Fruit fly (Drosophila melanogaster) Kc167 (cell line): ENCODE measurements around the gene CG11248.

Experiments used
- Myc ChIP-seq: fragments of >200 bp; optimal IDR thresholded peaks from 2 replicates; lab custom pipeline; 2017; ENCODE audit warnings: missing external identifiers
- Sin3A ChIP-seq: fragments of >200 bp; optimal IDR thresholded peaks from 2 replicates; lab custom pipeline; 2018; ENCODE audit warnings: missing external identifiers
- h ChIP-seq: fragments of >200 bp; optimal IDR thresholded peaks from 3 replicates; lab custom pipeline; 2018; ENCODE audit warnings: missing external identifiers
- insv ChIP-seq: fragments of >200 bp; optimal IDR thresholded peaks from 3 replicates; lab custom pipeline; 2018; ENCODE audit warnings: missing external identifiers
- psq ChIP-seq: fragments of >200 bp; optimal IDR thresholded peaks from 2 replicates; lab custom pipeline; 2017; ENCODE audit warnings: missing external identifiers
- ttk ChIP-seq: sonication (Bioruptor generic); optimal IDR thresholded peaks from 2 replicates; lab custom pipeline; 2017; ENCODE audit warnings: missing external identifiers

The CG11248 gene

dm6 chr3L:21652768-21653167 is 27.1 kb upstream of the CG11248 start:
- no peak for TF ChIP-seq psq
- TF ChIP-seq Myc (lab: Kevin White, UChicago) = no peak
- TF ChIP-seq Sin3A (lab: Kevin White, UChicago) = no peak
- no peak for TF ChIP-seq h (lab: Kevin White, UChicago)
- TF ChIP-seq insv (lab: Kevin White, UChicago) = no peak
- no peak for TF ChIP-seq ttk (lab: Kevin White, UChicago)

- TF ChIP-seq Myc (lab: Kevin White, UChicago) = no peak
- no peak for TF ChIP-seq psq
These were observed 13.0 kb upstream of the CG11248 start, which contains the start of gene Cpr78E for dm6 chr3L:21666880-21667279. Gene Cpr78E, minus strand, starts transcription at chr3L:21666980.

- no peak for TF ChIP-seq Myc (lab: Kevin White, UChicago)
- TF ChIP-seq Sin3A (lab: Kevin White, UChicago) = no peak
- no peak for TF ChIP-seq insv (lab: Kevin White, UChicago)
- TF ChIP-seq ttk (lab: Kevin White, UChicago) = no peak
- no peak for TF ChIP-seq h (lab: Kevin White, UChicago)
- TF ChIP-seq psq = no peak
These were observed 12.3 kb upstream of the CG11248 start for dm6 chr3L:21667530-21667929.

dm6 chr3L:21671839-21672238 is 8.0 kb upstream of the CG11248 start, which contains the start of gene CG11249:
Gene CG11249, plus strand, starts transcription at chr3L:21672139.
- TF ChIP-seq ttk (lab: Kevin White, UChicago) = no peak
- no peak for TF ChIP-seq h (lab: Kevin White, UChicago)
- TF ChIP-seq Sin3A (lab: Kevin White, UChicago) = no peak
- no peak for TF ChIP-seq insv (lab: Kevin White, UChicago)
- TF ChIP-seq Myc (lab: Kevin White, UChicago) = no peak
- no peak for TF ChIP-seq psq

- TF ChIP-seq Myc (lab: Kevin White, UChicago) = no peak
- TF ChIP-seq psq = no peak
- TF ChIP-seq insv (lab: Kevin White, UChicago) = no peak
- TF ChIP-seq Sin3A (lab: Kevin White, UChicago) = no peak
- no peak for TF ChIP-seq h (lab: Kevin White, UChicago)
- TF ChIP-seq ttk (lab: Kevin White, UChicago) = no peak
These were observed 4.1 kb downstream of the CG11248 start, which contains the start of gene Sfp78E for dm6 chr3L:21683942-21684341. Gene Sfp78E, minus strand, starts transcription at chr3L:21684042.

- TF ChIP-seq Myc (lab: Kevin White, UChicago) (no peak), ttk (lab: Kevin White, UChicago) (no peak), insv (lab: Kevin White, UChicago) (no peak), Sin3A (lab: Kevin White, UChicago) (no peak), h (lab: Kevin White, UChicago) (no peak), psq (no peak)
These were observed 5.9 kb downstream of the CG11248 start for dm6 chr3L:21685753-21686152.

dm6 chr3L:21688607-21689129 is 8.8 kb downstream of the CG11248 start:
- no peak for TF ChIP-seq ttk (lab: Kevin White, UChicago)
- no peak for TF ChIP-seq insv (lab: Kevin White, UChicago)
- no peak for TF ChIP-seq Sin3A (lab: Kevin White, UChicago)
- TF ChIP-seq h (lab: Kevin White, UChicago) = no peak
- no peak for TF ChIP-seq psq
- TF ChIP-seq Myc (lab: Kevin White, UChicago) = no peak

dm6 chr3L:21694647-21695046 is 14.8 kb downstream of the CG11248 start:
- TF ChIP-seq insv (lab: Kevin White, UChicago) (no peak), ttk (lab: Kevin White, UChicago) (no peak)

dm6 chr3L:21700052-21700451 is 20.2 kb downstream of the CG11248 start:
- TF ChIP-seq psq = no peak
- no peak for TF ChIP-seq ttk (lab: Kevin White, UChicago)
- no peak for TF ChIP-seq Myc (lab: Kevin White, UChicago)
- no peak for TF ChIP-seq insv (lab: Kevin White, UChicago)
- TF ChIP-seq h (lab: Kevin White, UChicago) = no peak
- no peak for TF ChIP-seq Sin3A (lab: Kevin White, UChicago)

dm6 chr3L:21700945-21701344 is 21.1 kb downstream of the CG11248 start:
- TF ChIP-seq h (lab: Kevin White, UChicago) (no peak), insv (lab: Kevin White, UChicago) (no peak), ttk (lab: Kevin White, UChicago) (no peak), Sin3A (lab: Kevin White, UChicago) (no peak), psq (no peak), Myc (lab: Kevin White, UChicago) (no peak)

dm6 chr3L:21706144-21706926 is 26.5 kb downstream of the CG11248 start, which contains the start of gene CG32447:
Gene CG32447, minus strand, starts transcription at chr3L:21706365.
- TF ChIP-seq ttk (lab: Kevin White, UChicago) (no peak), Sin3A (lab: Kevin White, UChicago) (no peak), insv (lab: Kevin White, UChicago) (no peak), Myc (lab: Kevin White, UChicago) (no peak), psq (no peak), h (lab: Kevin White, UChicago) (no peak)
